Fruit fly (Drosophila melanogaster) ovary, adult (tissue): ENCODE results near the gene CheA75a.

Source experiments
- CG17801 ChIP-seq: fragments of 200-800 bp; optimal IDR thresholded peaks from 2 replicates; lab custom pipeline; 2019; ENCODE audit warnings: missing biosample characterization, mild to moderate bottlenecking, missing genetic modification characterization, moderate library complexity; ENCODE audit not compliant: partially characterized antibody

CheA75a gene

DNA sequence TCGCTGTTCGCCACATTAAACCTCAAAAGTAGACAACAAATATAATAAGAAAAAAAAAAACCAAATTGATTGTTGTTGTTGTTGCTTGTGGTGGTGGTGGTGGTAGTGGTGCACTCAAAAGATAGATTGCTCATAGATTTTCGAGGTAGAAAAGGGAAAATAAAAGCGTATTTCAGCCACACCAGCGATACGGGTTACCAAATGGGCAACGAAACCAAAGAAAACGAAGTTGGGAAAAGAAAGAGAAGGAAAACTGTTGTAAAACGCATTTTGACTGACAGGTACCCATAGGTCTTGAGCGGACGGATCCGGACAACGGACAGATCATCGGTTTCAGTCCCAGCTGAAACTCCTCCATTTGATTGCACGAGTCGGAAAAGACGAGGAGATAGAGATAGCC lies 23.4 kb upstream of the CheA75a start:
- TF ChIP-seq CG17801 (GFP tag; lab: Kevin White, UChicago): no peak

DNA sequence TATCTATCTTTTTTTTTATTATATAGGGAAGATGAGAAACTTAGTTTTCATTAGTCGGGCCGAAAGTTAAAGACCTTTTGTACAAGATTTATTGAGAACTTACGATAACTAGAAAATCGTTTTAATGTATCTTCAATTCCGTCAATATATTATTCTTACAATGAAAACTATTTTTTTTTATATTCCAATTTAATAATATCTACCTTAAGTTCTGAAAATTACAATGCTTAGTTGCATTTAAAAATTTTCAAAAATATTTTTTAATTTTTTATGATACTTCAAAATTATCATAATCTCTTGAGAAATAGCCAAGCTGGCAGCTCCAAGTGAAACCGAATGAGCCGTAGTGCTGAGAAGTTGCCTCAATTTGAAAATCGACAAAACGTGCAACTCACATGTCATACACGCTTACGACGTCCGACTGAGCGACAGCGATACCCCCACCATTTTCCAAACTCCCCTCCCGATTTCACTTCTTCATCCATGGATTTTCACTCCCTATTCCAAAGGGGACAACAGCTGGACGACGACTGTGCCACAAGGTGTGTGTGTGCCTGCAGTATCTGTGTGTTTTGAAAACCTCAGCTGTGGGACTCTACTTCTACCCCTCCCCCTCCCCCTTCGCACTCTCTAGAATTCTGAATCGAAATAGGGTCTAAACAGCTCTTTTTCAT lies 22.8 kb upstream of the CheA75a start:
- TF ChIP-seq CG17801 (GFP tag; lab: Kevin White, UChicago): no peak

DNA sequence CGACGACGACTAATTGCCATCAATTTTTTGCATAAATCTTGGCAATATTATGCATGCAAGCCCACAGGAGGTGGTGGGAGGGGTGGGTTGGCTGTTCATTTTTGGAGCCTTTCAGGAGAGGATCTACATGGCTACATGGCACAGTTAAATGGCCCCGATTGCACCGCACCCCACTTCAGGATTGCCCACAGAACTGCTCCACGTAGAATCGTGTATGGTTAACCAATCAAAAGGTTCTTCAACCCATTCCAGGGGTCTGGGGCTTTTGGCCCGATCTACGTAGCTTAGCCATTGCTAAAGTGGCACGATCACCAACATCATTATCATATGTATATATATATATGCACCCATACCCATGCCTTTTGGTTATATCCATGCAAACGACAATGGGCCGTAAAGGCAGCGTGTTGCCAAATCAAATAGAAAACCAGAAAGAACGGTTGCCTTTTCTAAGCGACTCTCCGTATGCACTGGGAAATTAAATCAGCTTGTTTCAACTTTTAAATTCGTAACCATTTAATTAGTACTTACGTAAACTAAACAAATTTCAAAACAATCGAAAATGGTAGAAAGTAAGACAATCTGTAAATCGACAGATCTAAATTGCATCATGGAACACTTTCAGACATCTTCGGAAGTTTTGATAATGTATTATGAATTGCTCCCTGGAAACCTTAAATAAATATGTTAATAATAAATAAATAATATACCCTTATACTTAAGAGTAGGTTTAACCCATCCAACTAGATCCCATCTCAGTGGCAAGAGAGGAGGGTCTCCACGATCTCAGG lies 20.7 kb upstream of the CheA75a start:
- no peak for TF ChIP-seq CG17801 (GFP tag; lab: Kevin White, UChicago)

DNA sequence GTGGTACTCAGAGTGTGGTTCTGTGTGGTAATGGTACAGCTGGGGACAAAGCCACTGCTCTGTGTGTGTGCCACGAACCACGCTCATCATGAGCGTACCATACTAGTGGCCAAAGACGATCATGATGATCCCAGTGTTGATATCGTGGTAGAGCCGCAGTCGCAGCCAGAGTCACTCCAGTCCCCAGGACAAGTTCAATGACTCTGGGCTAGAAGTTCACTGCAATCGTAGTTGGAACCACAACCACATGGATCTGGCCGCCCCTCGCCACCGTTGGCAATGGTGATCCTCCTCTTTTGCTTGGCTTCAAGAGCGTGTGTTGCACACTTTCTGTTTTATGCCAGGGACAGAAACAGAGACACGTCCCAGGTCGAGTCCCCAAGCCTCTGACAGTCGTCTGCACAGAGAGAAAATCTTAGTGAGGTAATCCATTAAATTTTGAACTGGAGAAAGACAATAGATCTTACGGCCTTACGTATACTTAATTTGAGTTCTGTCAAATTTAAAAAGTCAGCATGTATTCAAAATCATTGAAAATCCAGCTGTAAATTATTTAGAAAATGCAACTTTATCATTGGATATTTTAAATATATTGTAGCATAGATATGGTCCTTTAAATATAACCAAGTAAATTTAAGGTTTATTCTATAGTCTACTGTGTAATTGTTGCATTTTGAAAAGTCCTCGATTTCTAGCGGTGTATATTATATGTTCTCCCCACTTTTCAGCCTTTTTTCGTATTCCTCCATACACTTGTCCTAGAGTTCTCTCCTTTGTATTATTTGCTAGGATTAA lies 19.8 kb upstream of the CheA75a start:
- no peak for TF ChIP-seq CG17801 (GFP tag; lab: Kevin White, UChicago)

DNA sequence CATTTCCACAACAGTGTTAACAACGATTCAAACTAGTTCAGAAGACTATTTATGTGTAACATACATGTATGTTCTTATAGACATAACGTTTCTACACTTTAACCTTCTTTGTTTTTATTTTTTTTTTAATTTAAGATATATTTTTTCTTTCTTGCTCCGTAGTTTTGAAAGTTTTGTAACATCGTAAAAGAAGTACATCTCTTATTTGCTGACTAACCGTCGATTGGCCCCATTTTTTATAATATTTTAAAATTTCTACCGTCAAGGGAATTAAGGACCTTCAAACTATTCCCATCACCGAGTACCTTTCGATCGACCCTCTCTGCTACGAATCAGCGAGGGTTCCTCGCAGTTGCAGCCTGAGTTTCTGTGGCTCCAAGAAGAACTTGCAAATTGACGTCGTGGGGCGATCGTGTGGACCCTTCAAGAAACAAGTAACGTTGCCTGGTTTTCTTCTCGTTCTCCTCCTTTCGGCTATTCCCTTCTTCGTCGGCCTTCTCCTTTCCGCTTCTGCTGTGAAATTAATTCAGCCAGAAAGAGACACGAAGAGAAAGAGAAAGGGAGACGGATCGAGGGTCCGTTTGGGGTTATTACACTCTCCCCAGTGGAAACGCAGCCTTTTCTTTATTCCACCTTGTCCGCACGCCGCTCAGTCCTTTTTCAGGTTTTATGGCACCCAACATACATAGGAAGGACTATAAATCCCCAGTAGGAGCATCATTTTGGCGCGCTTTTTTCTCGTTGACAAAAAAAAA lies 18.7 kb upstream of the CheA75a start:
- TF ChIP-seq CG17801 (GFP tag; lab: Kevin White, UChicago): no peak

DNA sequence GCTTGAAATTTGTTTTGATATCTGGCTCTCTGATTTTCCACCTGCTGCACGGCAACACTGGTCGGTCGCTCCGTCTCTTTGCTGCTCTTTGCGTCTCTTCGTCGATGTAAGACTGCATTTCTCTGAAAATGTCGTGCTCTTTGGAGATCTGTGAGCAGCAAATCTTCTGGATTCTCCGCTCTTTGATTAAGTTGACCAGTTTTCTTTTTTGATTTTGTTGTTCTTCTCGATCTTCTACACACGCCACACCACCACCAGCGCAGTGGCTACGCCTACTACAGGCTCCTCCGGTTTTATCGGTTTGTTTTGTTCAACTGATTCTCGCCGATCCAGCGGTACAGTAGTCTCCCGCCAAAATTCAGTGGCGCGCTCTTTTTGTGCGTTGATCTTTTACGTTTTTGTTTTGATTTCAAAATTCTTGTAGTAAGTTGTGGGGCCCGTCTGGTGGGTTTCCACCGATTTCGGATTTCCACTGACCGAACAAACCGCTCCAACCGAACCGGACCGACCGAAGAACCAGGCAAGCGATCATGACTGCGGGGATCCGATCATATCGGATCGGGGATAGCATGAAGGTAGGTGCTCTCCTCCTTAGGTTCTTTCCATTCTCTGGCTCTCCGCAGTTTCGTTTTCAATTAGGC lies 17.6 kb upstream of the CheA75a start:
- TF ChIP-seq CG17801 (GFP tag; lab: Kevin White, UChicago): no peak

DNA sequence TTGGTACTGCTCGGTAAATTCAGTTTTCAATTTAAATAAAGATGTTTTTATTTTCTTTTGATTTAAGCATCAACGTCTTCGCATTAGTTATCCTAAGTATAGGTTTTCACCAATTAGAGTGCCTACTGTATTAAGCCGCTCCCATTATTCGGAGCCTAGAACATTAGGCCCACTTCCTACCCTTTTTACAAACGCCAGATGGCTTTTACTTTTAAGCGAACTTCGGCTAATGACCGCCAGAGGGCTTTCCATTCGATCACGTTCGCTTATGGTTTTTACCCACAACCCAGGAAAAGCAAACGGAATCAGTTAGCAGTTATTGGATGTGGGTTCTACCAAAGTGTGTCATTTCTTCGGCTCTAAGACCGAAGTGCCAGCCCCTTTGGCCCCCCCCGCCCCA lies 16.5 kb upstream of the CheA75a start:
- TF ChIP-seq CG17801 (GFP tag; lab: Kevin White, UChicago): no peak

DNA sequence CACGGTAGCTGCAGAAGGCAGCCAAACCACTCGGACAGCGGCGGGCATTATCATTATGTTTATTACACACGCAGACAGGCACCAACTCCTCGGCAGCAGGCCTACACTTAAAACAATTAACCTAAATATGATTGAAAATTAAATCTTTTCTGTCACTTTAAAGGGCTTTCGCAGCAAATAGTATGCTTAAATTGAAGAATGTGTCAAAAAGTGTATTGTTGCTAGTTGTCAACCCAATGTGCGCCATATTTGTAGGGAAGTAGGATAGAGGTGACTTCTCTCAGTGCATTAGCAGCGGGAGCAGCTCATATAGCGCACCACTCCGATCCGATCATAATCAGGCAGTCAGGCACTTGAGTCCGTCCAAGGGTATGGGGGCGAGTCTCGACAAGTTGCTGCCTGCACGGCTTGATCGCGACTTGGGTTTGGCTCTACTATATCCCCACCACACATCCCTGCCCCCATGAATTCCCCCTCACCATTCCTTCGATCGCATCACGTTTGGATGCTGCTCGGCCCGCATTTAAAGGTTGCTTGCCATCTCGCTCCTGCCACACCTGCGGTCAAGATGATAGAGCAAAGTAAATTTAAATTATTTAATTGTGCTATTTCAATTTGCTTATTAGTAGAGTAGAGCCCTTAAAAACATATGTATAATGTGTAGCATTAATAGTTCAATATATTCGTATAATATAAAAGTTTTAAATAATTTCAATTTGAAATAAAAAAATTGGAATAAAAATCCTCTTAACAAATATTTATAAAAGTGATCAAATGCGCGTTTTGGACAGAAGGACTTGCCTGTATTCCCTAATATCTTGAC lies 15.9 kb upstream of the CheA75a start:
- TF ChIP-seq CG17801 (GFP tag; lab: Kevin White, UChicago): no peak

DNA sequence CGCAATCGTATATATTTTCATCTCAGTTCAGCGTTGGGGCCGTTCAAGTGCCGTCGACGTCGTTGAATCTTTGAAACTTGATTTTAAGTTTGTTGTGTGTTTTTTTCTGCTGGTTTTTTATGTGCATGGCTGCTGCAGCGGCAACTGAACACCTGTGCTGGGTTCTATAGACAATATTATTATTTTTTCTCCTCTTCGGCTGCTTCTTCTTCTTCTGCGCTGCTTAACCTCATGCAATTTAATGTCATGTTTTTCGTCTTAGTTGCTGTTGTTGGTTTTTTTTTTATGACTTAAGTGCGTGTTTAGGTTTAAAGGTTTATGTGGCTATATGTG lies 15.3 kb upstream of the CheA75a start:
- TF ChIP-seq CG17801 (GFP tag; lab: Kevin White, UChicago): no peak

DNA sequence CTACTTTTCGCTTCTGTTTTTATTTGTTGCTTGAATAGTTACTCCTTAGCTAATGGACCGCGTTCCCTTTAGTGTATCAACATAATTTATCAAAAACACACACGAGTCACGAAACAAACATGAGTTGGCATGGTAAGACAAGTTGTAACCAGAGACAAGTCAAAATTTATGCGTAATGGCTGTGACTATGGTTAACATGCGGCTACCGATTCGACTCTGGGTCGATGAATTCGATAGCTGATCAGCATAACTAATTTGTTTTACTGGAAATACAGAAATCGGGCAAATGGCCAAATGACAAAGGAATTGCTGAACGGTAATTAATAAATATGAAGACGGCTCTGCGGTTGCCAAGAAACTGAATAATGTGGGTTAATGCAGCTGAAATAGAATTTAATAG lies 14.1 kb upstream of the CheA75a start:
- no peak for TF ChIP-seq CG17801 (GFP tag; lab: Kevin White, UChicago)

DNA sequence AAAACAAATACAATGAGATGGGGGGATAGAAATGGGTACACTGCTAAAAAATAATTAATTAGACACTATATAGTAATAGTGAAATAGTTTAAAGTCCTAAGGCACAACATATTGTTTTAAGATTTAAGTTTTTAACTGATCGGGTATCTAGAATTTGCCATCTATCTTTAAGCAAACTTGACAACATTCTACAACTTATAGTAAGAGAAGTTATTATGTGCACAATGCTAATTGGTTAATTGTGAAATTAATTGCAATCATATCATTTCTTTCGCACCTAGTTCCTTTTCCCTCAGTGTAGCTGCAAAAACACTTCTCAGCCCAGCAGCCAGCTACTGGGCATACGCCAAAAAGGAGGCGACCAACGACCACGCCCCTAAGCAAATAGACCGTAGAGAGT lies 13.3 kb upstream of the CheA75a start:
- TF ChIP-seq CG17801 (GFP tag; lab: Kevin White, UChicago): no peak

DNA sequence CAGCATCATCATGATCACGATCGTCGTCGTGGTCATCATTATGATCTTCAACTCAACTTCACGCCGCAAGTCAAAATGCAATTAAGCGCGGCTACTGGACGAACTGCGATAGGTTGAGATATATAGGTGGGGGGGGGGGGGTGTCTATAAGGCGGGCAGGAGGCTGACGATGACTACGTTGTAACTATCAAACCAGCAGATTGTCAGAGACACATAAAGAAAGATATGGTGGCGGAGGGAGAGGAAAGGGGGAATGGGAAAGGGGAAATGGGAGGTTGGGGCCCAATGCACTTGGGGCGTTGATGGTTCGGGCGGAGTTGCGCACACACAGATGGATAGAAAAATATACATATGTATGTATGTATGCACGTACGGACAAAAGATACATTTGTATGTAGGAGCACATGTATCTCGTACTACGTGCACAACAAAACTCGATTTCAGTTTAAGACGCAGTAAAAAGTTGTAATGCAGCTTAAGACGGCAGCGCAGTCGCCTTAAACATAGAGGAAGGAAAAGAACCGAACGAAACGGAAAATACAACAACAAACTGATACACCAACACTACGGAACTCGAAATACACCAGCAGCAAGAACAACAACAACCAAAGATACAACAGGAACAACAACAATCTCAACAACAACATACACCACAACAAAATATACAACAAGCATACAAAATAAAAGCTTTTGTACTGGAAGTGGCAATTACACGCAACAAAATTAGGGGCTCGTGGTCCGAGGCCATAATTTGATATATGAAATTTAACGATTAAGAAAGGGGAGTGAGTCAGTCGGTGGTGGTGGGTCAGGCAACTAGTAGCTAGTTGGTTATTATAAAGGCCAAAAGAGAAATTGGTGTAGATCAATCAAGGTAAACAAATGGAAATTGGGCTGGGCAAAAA lies 12.6 kb upstream of the CheA75a start:
- TF ChIP-seq CG17801 (GFP tag; lab: Kevin White, UChicago): no peak
